Fruit fly (Drosophila melanogaster) whole organism, embryonic: ENCODE results near the gene CRAT.

Experiments
- CG10267 ChIP-seq: fragments of 200-800 bp; sonication (Bioruptor generic); optimal IDR thresholded peaks from 2 replicates; lab custom pipeline; 2018; ENCODE audit warnings: missing biosample characterization, mild to moderate bottlenecking, missing genetic modification characterization, moderate library complexity
- CG10321 ChIP-seq: fragments of 200-800 bp; sonication (Bioruptor generic); IDR thresholded peaks from 2 replicates; pipeline ENCODE4 v1.3.6; 2022; ENCODE audit warnings: missing biosample characterization, missing genetic modification characterization
- CG12391 ChIP-seq: fragments of 200-800 bp; sonication (Bioruptor generic); optimal IDR thresholded peaks from 3 replicates; lab custom pipeline; 2018; ENCODE audit warnings: missing biosample characterization, mild to moderate bottlenecking, missing genetic modification characterization, moderate library complexity
- CG13624 ChIP-seq: fragments of 200-800 bp; sonication (Bioruptor generic); optimal IDR thresholded peaks from 2 replicates; lab custom pipeline; 2016; ENCODE audit warnings: missing biosample characterization, missing genetic modification characterization
- CG1529 ChIP-seq: fragments of 200-800 bp; sonication (Bioruptor generic); optimal IDR thresholded peaks from 3 replicates; lab custom pipeline; 2018; ENCODE audit warnings: missing biosample characterization, missing genetic modification characterization
- CG15696 ChIP-seq: fragments of 200-800 bp; sonication (Bioruptor generic); optimal IDR thresholded peaks from 2 replicates; lab custom pipeline; 2019; ENCODE audit warnings: missing biosample characterization, mild to moderate bottlenecking, missing genetic modification characterization, moderate library complexity
- CG1647 ChIP-seq: fragments of 200-800 bp; sonication (Bioruptor generic); optimal IDR thresholded peaks from 3 replicates; lab custom pipeline; 2016; ENCODE audit warnings: missing biosample characterization, missing genetic modification characterization
- CG16815 ChIP-seq: fragments of 200-800 bp; sonication (Bioruptor generic); optimal IDR thresholded peaks from 3 replicates; lab custom pipeline; 2017; ENCODE audit warnings: missing biosample characterization, mild to moderate bottlenecking, missing genetic modification characterization
- CG18599 ChIP-seq: fragments of 200-800 bp; sonication (Bioruptor generic); optimal IDR thresholded peaks from 3 replicates; lab custom pipeline; 2017; ENCODE audit warnings: missing biosample characterization, missing genetic modification characterization, mild to moderate bottlenecking, moderate library complexity, missing genetic modification reagents
- CG2712 ChIP-seq: fragments of 200-800 bp; optimal IDR thresholded peaks from 3 replicates; lab custom pipeline; 2019; ENCODE audit warnings: missing biosample characterization, mild to moderate bottlenecking, missing genetic modification characterization, moderate library complexity
- CG3163 ChIP-seq: fragments of 200-800 bp; sonication (Bioruptor generic); optimal IDR thresholded peaks from 3 replicates; lab custom pipeline; 2016; ENCODE audit warnings: missing biosample characterization, missing genetic modification characterization
- CG33557 ChIP-seq: fragments of 200-800 bp; sonication (Bioruptor generic); optimal IDR thresholded peaks from 2 replicates; lab custom pipeline; 2019; ENCODE audit warnings: missing biosample characterization, mild to moderate bottlenecking, missing genetic modification characterization, moderate library complexity
- CG3995 ChIP-seq: fragments of 200-800 bp; sonication (Bioruptor generic); optimal IDR thresholded peaks from 3 replicates; lab custom pipeline; 2016; ENCODE audit warnings: missing biosample characterization, missing genetic modification characterization
- CG6654 ChIP-seq: fragments of 200-800 bp; sonication (Bioruptor generic); optimal IDR thresholded peaks from 2 replicates; lab custom pipeline; 2017; ENCODE audit warnings: missing biosample characterization, mild to moderate bottlenecking, missing genetic modification characterization
- CG7556 ChIP-seq: fragments of 200-800 bp; sonication (Bioruptor generic); optimal IDR thresholded peaks from 2 replicates; lab custom pipeline; 2017; ENCODE audit warnings: missing biosample characterization, mild to moderate bottlenecking, missing genetic modification characterization
- CG7786 ChIP-seq: fragments of 200-800 bp; sonication (Bioruptor generic); optimal IDR thresholded peaks from 2 replicates; lab custom pipeline; 2016; ENCODE audit warnings: missing biosample characterization, missing genetic modification characterization
- CG9817 ChIP-seq: fragments of 200-800 bp; sonication (Bioruptor generic); optimal IDR thresholded peaks from 2 replicates; lab custom pipeline; 2018; ENCODE audit warnings: missing biosample characterization, mild to moderate bottlenecking, missing genetic modification characterization, moderate library complexity
- CHES-1-like ChIP-seq: fragments of 200-800 bp; sonication (Bioruptor generic); optimal IDR thresholded peaks from 2 replicates; lab custom pipeline; 2016; ENCODE audit warnings: missing biosample characterization, missing genetic modification characterization
- D19B ChIP-seq: fragments of 200-800 bp; sonication (Bioruptor generic); optimal IDR thresholded peaks from 2 replicates; lab custom pipeline; 2017; ENCODE audit warnings: missing biosample characterization, mild to moderate bottlenecking, missing genetic modification characterization
- Dp ChIP-seq: fragments of 200-800 bp; sonication (Bioruptor generic); optimal IDR thresholded peaks from 2 replicates; lab custom pipeline; 2018; ENCODE audit warnings: missing biosample characterization, mild to moderate bottlenecking, missing genetic modification characterization, moderate library complexity
- Drgx ChIP-seq: fragments of 200-800 bp; sonication (Bioruptor generic); IDR thresholded peaks from 2 replicates; pipeline ENCODE4 v1.3.6; 2022; ENCODE audit warnings: missing biosample characterization, missing genetic modification characterization
- E2f1 ChIP-seq: fragments of 200-800 bp; sonication (Bioruptor generic); IDR thresholded peaks from 2 replicates; pipeline ENCODE4 v1.3.6; 2022; ENCODE audit warnings: missing biosample characterization, missing genetic modification characterization
- ERR ChIP-seq: fragments of 200-800 bp; sonication (Bioruptor generic); optimal IDR thresholded peaks from 2 replicates; lab custom pipeline; 2016; ENCODE audit warnings: missing biosample characterization, missing genetic modification characterization
- HLH3B ChIP-seq: fragments of 200-800 bp; sonication (Bioruptor generic); IDR thresholded peaks from 2 replicates; pipeline ENCODE4 v1.3.6; 2022; ENCODE audit warnings: missing biosample characterization, missing genetic modification characterization
- NK7.1 ChIP-seq: fragments of 200-800 bp; sonication (Bioruptor generic); optimal IDR thresholded peaks from 3 replicates; lab custom pipeline; 2016; ENCODE audit warnings: missing biosample characterization, missing genetic modification characterization
- NfI ChIP-seq: fragments of 200-800 bp; sonication (Bioruptor generic); optimal IDR thresholded peaks from 3 replicates; lab custom pipeline; 2018; ENCODE audit warnings: missing biosample characterization, mild to moderate bottlenecking, missing genetic modification characterization, moderate library complexity
- Oaz ChIP-seq: fragments of 200-800 bp; sonication (Bioruptor generic); IDR thresholded peaks from 2 replicates; pipeline ENCODE4 v1.3.6; 2022; ENCODE audit warnings: missing biosample characterization, missing genetic modification characterization
- Sin3A ChIP-seq: fragments of >200 bp; optimal IDR thresholded peaks from 2 replicates; lab custom pipeline; 2018
- Spps ChIP-seq: fragments of 200-800 bp; sonication (Bioruptor generic); optimal IDR thresholded peaks from 2 replicates; lab custom pipeline; 2018; ENCODE audit warnings: missing biosample characterization, mild to moderate bottlenecking, missing genetic modification characterization
- ara ChIP-seq: fragments of 200-800 bp; sonication (Bioruptor generic); IDR thresholded peaks from 2 replicates; pipeline ENCODE4 v1.3.6; 2022; ENCODE audit warnings: missing biosample characterization, missing genetic modification characterization
- caup ChIP-seq: fragments of 200-800 bp; sonication (Bioruptor generic); optimal IDR thresholded peaks from 3 replicates; lab custom pipeline; 2017; ENCODE audit warnings: missing biosample characterization, mild to moderate bottlenecking, missing genetic modification characterization, moderate library complexity; ENCODE audit not compliant: severe bottlenecking
- chm ChIP-seq: fragments of 200-800 bp; sonication (Bioruptor generic); IDR thresholded peaks from 2 replicates; pipeline ENCODE4 v1.3.6; 2022; ENCODE audit warnings: missing biosample characterization, missing genetic modification characterization
- eve ChIP-seq, 2 experiments: fragments of >200 bp; optimal IDR thresholded peaks; 2 replicates each; lab custom pipeline; 2017; ENCODE audit warnings: missing biosample characterization in 2 of 2, missing genetic modification characterization in 2 of 2
- fd3F ChIP-seq: fragments of 200-800 bp; sonication (Bioruptor generic); optimal IDR thresholded peaks from 2 replicates; lab custom pipeline; 2018; ENCODE audit warnings: missing biosample characterization, mild to moderate bottlenecking, missing genetic modification characterization, moderate library complexity
- gt ChIP-seq: fragments of 200-800 bp; sonication (Bioruptor generic); IDR thresholded peaks from 2 replicates; pipeline ENCODE4 v1.3.6; 2022; ENCODE audit warnings: missing biosample characterization, missing genetic modification characterization
- hb ChIP-seq: fragments of 200-800 bp; sonication (Bioruptor generic); IDR thresholded peaks from 3 replicates; pipeline ENCODE4 v1.3.6; 2022; ENCODE audit warnings: missing biosample characterization, missing genetic modification characterization; ENCODE audit not compliant: partially characterized antibody
- inv ChIP-seq: fragments of 200-800 bp; sonication (Bioruptor generic); IDR thresholded peaks from 2 replicates; pipeline ENCODE4 v1.3.6; 2022; ENCODE audit warnings: missing biosample characterization, missing genetic modification characterization; ENCODE audit not compliant: partially characterized antibody
- jigr1 ChIP-seq: fragments of 200-800 bp; sonication (Bioruptor generic); IDR thresholded peaks from 3 replicates; pipeline ENCODE4 v1.3.6; 2022; ENCODE audit warnings: missing biosample characterization, missing genetic modification characterization
- kni ChIP-seq: fragments of 200-800 bp; sonication (Bioruptor generic); optimal IDR thresholded peaks from 3 replicates; lab custom pipeline; 2017; ENCODE audit warnings: mild to moderate bottlenecking, missing biosample characterization, missing genetic modification reagents, missing genetic modification characterization
- maf-S ChIP-seq: fragments of 200-800 bp; sonication (Bioruptor generic); optimal IDR thresholded peaks from 2 replicates; lab custom pipeline; 2016; ENCODE audit warnings: missing biosample characterization, missing genetic modification characterization
- pros ChIP-seq: fragments of 200-800 bp; sonication (Bioruptor generic); optimal IDR thresholded peaks from 3 replicates; lab custom pipeline; 2019; ENCODE audit warnings: missing biosample characterization, mild to moderate bottlenecking, missing genetic modification characterization, moderate library complexity
- ranshi ChIP-seq: fragments of 200-800 bp; sonication (Bioruptor generic); IDR thresholded peaks from 2 replicates; pipeline ENCODE4 v1.3.6; 2022; ENCODE audit warnings: missing biosample characterization, missing genetic modification characterization
- sd ChIP-seq: fragments of 200-800 bp; sonication (Bioruptor generic); optimal IDR thresholded peaks from 3 replicates; lab custom pipeline; 2018; ENCODE audit warnings: missing biosample characterization, mild to moderate bottlenecking, missing genetic modification characterization, moderate library complexity
- sens-2 ChIP-seq: fragments of 200-800 bp; sonication (Bioruptor generic); IDR thresholded peaks from 2 replicates; pipeline ENCODE4 v1.3.6; 2022; ENCODE audit warnings: missing biosample characterization, missing genetic modification characterization
- sob ChIP-seq: fragments of 200-800 bp; sonication (Bioruptor generic); IDR thresholded peaks from 2 replicates; pipeline ENCODE4 v1.3.6; 2022; ENCODE audit warnings: missing biosample characterization, missing genetic modification characterization
- tll ChIP-seq, 2 experiments: fragments of 200-800 bp in 1 of 2; fragments of >200 bp in 1 of 2; sonication (Bioruptor generic) in 1 of 2; optimal IDR thresholded peaks; 2 replicates each; lab custom pipeline; 2017 to 2019; ENCODE audit warnings: missing biosample characterization in 2 of 2, missing genetic modification characterization in 2 of 2, mild to moderate bottlenecking in 1 of 2, moderate library complexity in 1 of 2
- toy ChIP-seq: fragments of 200-800 bp; sonication (Bioruptor generic); IDR thresholded peaks from 2 replicates; pipeline ENCODE4 v1.3.6; 2022; ENCODE audit warnings: missing biosample characterization, missing genetic modification characterization
- wor ChIP-seq: fragments of 200-800 bp; sonication (Bioruptor generic); IDR thresholded peaks from 2 replicates; pipeline ENCODE4 v1.3.6; 2022; ENCODE audit warnings: missing biosample characterization, missing genetic modification characterization
- zen2 ChIP-seq: fragments of 200-800 bp; sonication (Bioruptor generic); IDR thresholded peaks from 3 replicates; pipeline ENCODE4 v1.3.6; 2022; ENCODE audit warnings: missing biosample characterization, missing genetic modification characterization; ENCODE audit not compliant: partially characterized antibody

CRAT gene

dm6 chr3R:6414439-6415344 is 38.8 kb upstream of the CRAT start (continued):
- TF ChIP-seq hb (no peak), sens-2 (GFP tag; lab: Robert Waterston, UW) (peak; percentile 4; the same call in 1 of the 2 replicates), pros (GFP tag; lab: Kevin White, UChicago) (no peak), CG1529 (GFP tag; lab: Kevin White, UChicago) (no peak), CHES-1-like (GFP tag; lab: Kevin White, UChicago) (no peak), CG7786 (GFP tag; lab: Kevin White, UChicago) (no peak), ranshi (GFP tag; lab: Robert Waterston, UW) (0 out of 2 replicates have a peak, but pooled peaks have one; percentile 5), CG9817 (tag; lab: Kevin White, UChicago) (no peak), toy (no peak), Drgx (GFP tag; lab: Robert Waterston, UW) (no peak; the same call in 1 of the 2 replicates), CG12391 (tag; lab: Kevin White, UChicago) (peak; percentile 51), NK7.1 (GFP tag; lab: Kevin White, UChicago) (no peak), HLH3B (GFP tag; lab: Robert Waterston, UW) (no peak), eve (GFP tag; optimal IDR thresholded peaks at IDR 0.05; lab: Kevin White, UChicago) (no peak), caup (GFP tag; lab: Kevin White, UChicago) (peak; percentile 36), tll (GFP tag; optimal IDR thresholded peaks at IDR 0.05; lab: Kevin White, UChicago) (no peak), sd (tag; lab: Kevin White, UChicago) (peak; percentile 61), D19B (no peak), Dp (GFP tag; lab: Kevin White, UChicago) (no peak), CG2712 (tag; lab: Kevin White, UChicago) (peak; percentile 38), gt (no peak), wor (GFP tag; lab: Robert Waterston, UW) (no peak), CG3995 (GFP tag; lab: Kevin White, UChicago) (no peak), Oaz (no peak), CG10267 (tag; lab: Kevin White, UChicago) (peak; percentile 10), ara (GFP tag; lab: Robert Waterston, UW) (no peak), kni (GFP tag; lab: Kevin White, UChicago) (no peak), inv (GFP tag; lab: Robert Waterston, UW) (no peak), CG6654 (no peak), fd3F (no peak), Spps (tag; lab: Kevin White, UChicago) (no peak), E2f1 (GFP tag; lab: Robert Waterston, UW) (no peak), maf-S (GFP tag; lab: Kevin White, UChicago) (no peak), CG15696 (tag; lab: Kevin White, UChicago) (no peak), NfI (GFP tag; lab: Kevin White, UChicago) (no peak), Sin3A (lab: Kevin White, UChicago) (no peak), CG33557 (no peak), zen2 (GFP tag; lab: Robert Waterston, UW) (no peak), jigr1 (GFP tag; lab: Robert Waterston, UW) (no peak), CG13624 (GFP tag; lab: Kevin White, UChicago) (no peak), sob (GFP tag; lab: Robert Waterston, UW) (no peak), ERR (GFP tag; lab: Kevin White, UChicago) (no peak), CG7556 (GFP tag; lab: Kevin White, UChicago) (peak; percentile 76), chm (GFP tag; lab: Robert Waterston, UW) (no peak), CG18599 (peak; percentile 28), CG1647 (GFP tag; lab: Kevin White, UChicago) (no peak), CG3163 (GFP tag; lab: Kevin White, UChicago) (no peak), CG16815 (GFP tag; lab: Kevin White, UChicago) (no peak), CG10321 (no peak)
